Fruit fly (Drosophila melanogaster) whole organism, wandering third instar larva: ENCODE results near the gene Sp7.

Experiments used
- Mio ChIP-seq: sonication (Bioruptor generic); optimal IDR thresholded peaks from 2 replicates; lab custom pipeline; 2016; ENCODE audit warnings: missing biosample characterization, missing genetic modification characterization
- OdsH ChIP-seq: fragments of 200-800 bp; sonication (Bioruptor generic); optimal IDR thresholded peaks from 2 replicates; lab custom pipeline; 2016; ENCODE audit warnings: missing biosample characterization, mild to moderate bottlenecking, missing genetic modification characterization
- dmrt93B ChIP-seq: fragments of 200-800 bp; sonication (Bioruptor generic); optimal IDR thresholded peaks from 2 replicates; lab custom pipeline; 2018; ENCODE audit warnings: missing biosample characterization, mild to moderate bottlenecking, missing genetic modification characterization
- ey ChIP-seq: fragments of 200-800 bp; sonication (Bioruptor generic); optimal IDR thresholded peaks from 2 replicates; lab custom pipeline; 2016; ENCODE audit warnings: missing biosample characterization, missing genetic modification characterization
- foxo ChIP-seq, 2 experiments: fragments of 200-800 bp; sonication (Bioruptor generic); optimal IDR thresholded peaks; 2 replicates in 1 of 2; 3 replicates in 1 of 2; lab custom pipeline; 2016 to 2017; ENCODE audit warnings: missing biosample characterization in 2 of 2, missing genetic modification characterization in 2 of 2
- psq ChIP-seq: fragments of 200-800 bp; sonication (Bioruptor generic); optimal IDR thresholded peaks from 3 replicates; lab custom pipeline; 2017; ENCODE audit warnings: missing biosample characterization, mild to moderate bottlenecking, missing genetic modification characterization, moderate library complexity
- usp ChIP-seq: fragments of >200 bp; optimal IDR thresholded peaks from 2 replicates; lab custom pipeline; 2017; ENCODE audit warnings: missing biosample characterization, missing genetic modification characterization

- no peak for TF ChIP-seq OdsH (GFP tag; lab: Kevin White, UChicago)
- no peak for TF ChIP-seq Mio (GFP tag; lab: Kevin White, UChicago)
- TF ChIP-seq dmrt93B, result no peak
- TF ChIP-seq psq (GFP tag; lab: Kevin White, UChicago), result no peak
- no peak for TF ChIP-seq usp
- TF ChIP-seq ey, result no peak
- TF ChIP-seq foxo (GFP tag; optimal IDR thresholded peaks at IDR 0.05; lab: Kevin White, UChicago), result no peak
Measured at dm6 chr3R:7749993-7750392, 9.6 kb upstream of the Sp7 start, which contains the start of gene pyd3.
